Fruit fly (Drosophila melanogaster) whole organism, adult: Measurements from ENCODE around the gene grsm.
A peak's percentile ranks its signal among the peaks of the same experiment; 100 is the strongest.

Source experiments
- CG11617 ChIP-seq: fragments of 200-800 bp; sonication (Bioruptor generic); optimal IDR thresholded peaks from 2 replicates; lab custom pipeline; 2017; ENCODE audit warnings: mild to moderate bottlenecking, missing biosample characterization, missing genetic modification reagents, missing genetic modification characterization
- CG12768 ChIP-seq: fragments of 200-800 bp; sonication (Bioruptor generic); optimal IDR thresholded peaks from 2 replicates; lab custom pipeline; 2017; ENCODE audit warnings: missing biosample characterization, missing genetic modification characterization, mild to moderate bottlenecking, moderate library complexity, missing genetic modification reagents
- CG14711 ChIP-seq: fragments of 200-800 bp; sonication (Bioruptor generic); optimal IDR thresholded peaks from 2 replicates; lab custom pipeline; 2018; ENCODE audit warnings: missing biosample characterization, mild to moderate bottlenecking, missing genetic modification characterization, moderate library complexity
- CG1620 ChIP-seq: fragments of 200-800 bp; sonication (Bioruptor generic); optimal IDR thresholded peaks from 2 replicates; lab custom pipeline; 2016; ENCODE audit warnings: missing biosample characterization, missing genetic modification characterization
- CG33017 ChIP-seq: fragments of 200-800 bp; sonication (Bioruptor generic); optimal IDR thresholded peaks from 2 replicates; lab custom pipeline; 2018; ENCODE audit warnings: missing biosample characterization, mild to moderate bottlenecking, missing genetic modification characterization, moderate library complexity
- CG5204 ChIP-seq: fragments of 200-800 bp; sonication (Bioruptor generic); optimal IDR thresholded peaks from 2 replicates; lab custom pipeline; 2016; ENCODE audit warnings: missing biosample characterization, missing genetic modification characterization
- CG7045 ChIP-seq: fragments of 200-800 bp; sonication (Bioruptor generic); optimal IDR thresholded peaks from 2 replicates; lab custom pipeline; 2017; ENCODE audit warnings: missing biosample characterization, mild to moderate bottlenecking, missing genetic modification characterization
- CG7101 ChIP-seq: fragments of 200-800 bp; sonication (Bioruptor generic); optimal IDR thresholded peaks from 2 replicates; lab custom pipeline; 2018; ENCODE audit warnings: missing biosample characterization, mild to moderate bottlenecking, missing genetic modification characterization, moderate library complexity
- Clk ChIP-seq: fragments of 200-800 bp; sonication (Bioruptor generic); optimal IDR thresholded peaks from 2 replicates; lab custom pipeline; 2017; ENCODE audit warnings: missing biosample characterization, missing genetic modification characterization
- Crg-1 ChIP-seq: fragments of 200-800 bp; sonication (Bioruptor generic); optimal IDR thresholded peaks from 2 replicates; lab custom pipeline; 2016; ENCODE audit warnings: missing biosample characterization, missing genetic modification characterization
- Hr96 ChIP-seq: fragments of 200-800 bp; sonication (Bioruptor generic); optimal IDR thresholded peaks from 2 replicates; lab custom pipeline; 2016; ENCODE audit warnings: missing biosample characterization, missing genetic modification characterization
- Mnt ChIP-seq: fragments of 200-800 bp; sonication (Bioruptor generic); optimal IDR thresholded peaks from 2 replicates; lab custom pipeline; 2016; ENCODE audit warnings: missing biosample characterization, mild to moderate bottlenecking, missing genetic modification characterization
- bab1 ChIP-seq: fragments of 200-800 bp; sonication (Bioruptor generic); optimal IDR thresholded peaks from 3 replicates; lab custom pipeline; 2019; ENCODE audit warnings: missing biosample characterization, mild to moderate bottlenecking, missing genetic modification characterization, moderate library complexity
- cic ChIP-seq: fragments of 200-800 bp; sonication (Bioruptor generic); optimal IDR thresholded peaks from 2 replicates; lab custom pipeline; 2017; ENCODE audit warnings: missing biosample characterization, mild to moderate bottlenecking, missing genetic modification characterization, moderate library complexity
- cnc ChIP-seq, 2 experiments: fragments of >200 bp; optimal IDR thresholded peaks; 2 replicates each; lab custom pipeline; 2017
- kay ChIP-seq: fragments of 200-800 bp; sonication (Bioruptor generic); peaks from one replicate; lab custom pipeline; 2016; ENCODE audit warnings: missing biosample characterization, missing genetic modification characterization, borderline replicate concordance
- ovo ChIP-seq: fragments of 200-800 bp; sonication (Bioruptor generic); optimal IDR thresholded peaks from 2 replicates; lab custom pipeline; 2016; ENCODE audit warnings: missing biosample characterization, missing genetic modification characterization
- pad ChIP-seq: fragments of 200-800 bp; sonication (Bioruptor generic); optimal IDR thresholded peaks from 3 replicates; lab custom pipeline; 2017; ENCODE audit warnings: missing biosample characterization, missing genetic modification characterization, mild to moderate bottlenecking, moderate library complexity, missing genetic modification reagents
- tj ChIP-seq: fragments of 200-800 bp; sonication (Bioruptor generic); optimal IDR thresholded peaks from 3 replicates; lab custom pipeline; 2017; ENCODE audit warnings: missing biosample characterization, mild to moderate bottlenecking, missing genetic modification characterization, moderate library complexity
- toe ChIP-seq: fragments of 200-800 bp; sonication (Bioruptor generic); optimal IDR thresholded peaks from 2 replicates; lab custom pipeline; 2016; ENCODE audit warnings: missing biosample characterization, missing genetic modification characterization

The grsm gene

dm6 chr3R:12982982-12983633 is 15.6 kb upstream of the grsm start:
- no peak for TF ChIP-seq CG1620 (GFP tag; lab: Kevin White, UChicago)
- TF ChIP-seq Mnt (GFP tag; lab: Kevin White, UChicago): peak; percentile 24
- no peak for TF ChIP-seq toe (GFP tag; lab: Kevin White, UChicago)
- peak; percentile 98 for TF ChIP-seq kay (GFP tag; lab: Kevin White, UChicago)
- TF ChIP-seq ovo (GFP tag; lab: Kevin White, UChicago): no peak
- no peak for TF ChIP-seq CG14711 (tag; lab: Kevin White, UChicago)
- no peak for TF ChIP-seq tj
- TF ChIP-seq bab1 (GFP tag; lab: Kevin White, UChicago): no peak
- no peak for TF ChIP-seq CG7101
- no peak for TF ChIP-seq Clk (GFP tag; lab: Kevin White, UChicago)
- TF ChIP-seq Crg-1 (GFP tag; lab: Kevin White, UChicago): no peak
- TF ChIP-seq cic (GFP tag; lab: Kevin White, UChicago): peak; percentile 78
- no peak for TF ChIP-seq CG7045 (GFP tag; lab: Kevin White, UChicago)

- TF ChIP-seq kay (GFP tag; lab: Kevin White, UChicago) (peak; percentile 54), CG5204 (GFP tag; lab: Kevin White, UChicago) (peak; percentile 75), tj (peak; percentile 89), bab1 (GFP tag; lab: Kevin White, UChicago) (peak; percentile 72), CG1620 (GFP tag; lab: Kevin White, UChicago) (peak; percentile 13), CG11617 (GFP tag; lab: Kevin White, UChicago) (peak; percentile 83), pad (GFP tag; lab: Kevin White, UChicago) (peak; percentile 47), CG7045 (GFP tag; lab: Kevin White, UChicago) (peak; percentile 44), ovo (GFP tag; lab: Kevin White, UChicago) (peak; percentile 72), Crg-1 (GFP tag; lab: Kevin White, UChicago) (peak; percentile 35), CG12768 (GFP tag; lab: Kevin White, UChicago) (peak; percentile 80), Clk (GFP tag; lab: Kevin White, UChicago) (peak; percentile 76), CG33017 (tag; lab: Kevin White, UChicago) (peak; percentile 82), CG14711 (tag; lab: Kevin White, UChicago) (peak; percentile 93), cnc (optimal IDR thresholded peaks at IDR 0.05; lab: Kevin White, UChicago) (no peak), toe (GFP tag; lab: Kevin White, UChicago) (peak; percentile 56), CG7101 (peak; percentile 81), Mnt (GFP tag; lab: Kevin White, UChicago) (peak; percentile 44), cic (GFP tag; lab: Kevin White, UChicago) (peak; percentile 91), Hr96 (GFP tag; lab: Kevin White, UChicago) (no peak)
Observed at dm6 chr3R:12982167-12982981, 14.9 kb upstream of the grsm start.

dm6 chr3R:12981334-12982166 is 14.0 kb upstream of the grsm start:
- TF ChIP-seq pad (GFP tag; lab: Kevin White, UChicago) (peak; percentile 9), CG11617 (GFP tag; lab: Kevin White, UChicago) (peak; percentile 61), Clk (GFP tag; lab: Kevin White, UChicago) (peak; percentile 16), Mnt (GFP tag; lab: Kevin White, UChicago) (no peak), CG7101 (peak; percentile 41), CG7045 (GFP tag; lab: Kevin White, UChicago) (peak; percentile 76), toe (GFP tag; lab: Kevin White, UChicago) (peak; percentile 27), cic (GFP tag; lab: Kevin White, UChicago) (no peak), CG33017 (tag; lab: Kevin White, UChicago) (peak; percentile 79), kay (GFP tag; lab: Kevin White, UChicago) (no peak), CG5204 (GFP tag; lab: Kevin White, UChicago) (peak; percentile 59), Crg-1 (GFP tag; lab: Kevin White, UChicago) (no peak), CG12768 (GFP tag; lab: Kevin White, UChicago) (peak; percentile 77), CG1620 (GFP tag; lab: Kevin White, UChicago) (no peak), bab1 (GFP tag; lab: Kevin White, UChicago) (peak; percentile 39), ovo (GFP tag; lab: Kevin White, UChicago) (no peak), Hr96 (GFP tag; lab: Kevin White, UChicago) (no peak), CG14711 (tag; lab: Kevin White, UChicago) (no peak), cnc (optimal IDR thresholded peaks at IDR 0.05; lab: Kevin White, UChicago) (no peak)

dm6 chr3R:12980628-12981219 is 13.2 kb upstream of the grsm start, which contains the start of gene Paip2:
TSS of gene Paip2 (plus strand) at chr3R:12980792.
- peak; percentile 41 for TF ChIP-seq Hr96 (GFP tag; lab: Kevin White, UChicago)
- TF ChIP-seq kay (GFP tag; lab: Kevin White, UChicago): no peak
- peak; percentile 4 for TF ChIP-seq CG14711 (tag; lab: Kevin White, UChicago)
- no peak for TF ChIP-seq CG7101
- TF ChIP-seq tj: no peak
- TF ChIP-seq CG5204 (GFP tag; lab: Kevin White, UChicago): no peak
- no peak for TF ChIP-seq cic (GFP tag; lab: Kevin White, UChicago)
- TF ChIP-seq CG1620 (GFP tag; lab: Kevin White, UChicago): peak; percentile 9
- no peak for TF ChIP-seq toe (GFP tag; lab: Kevin White, UChicago)
- TF ChIP-seq Clk (GFP tag; lab: Kevin White, UChicago): no peak
- no peak for TF ChIP-seq CG11617 (GFP tag; lab: Kevin White, UChicago)
- TF ChIP-seq CG33017 (tag; lab: Kevin White, UChicago): no peak
- TF ChIP-seq pad (GFP tag; lab: Kevin White, UChicago): no peak
- no peak for TF ChIP-seq ovo (GFP tag; lab: Kevin White, UChicago)
- no peak for TF ChIP-seq bab1 (GFP tag; lab: Kevin White, UChicago)
- TF ChIP-seq Mnt (GFP tag; lab: Kevin White, UChicago): peak; percentile 6
- TF ChIP-seq cnc (optimal IDR thresholded peaks at IDR 0.05; lab: Kevin White, UChicago): no peak
- no peak for TF ChIP-seq CG12768 (GFP tag; lab: Kevin White, UChicago)
